Fruit fly (Drosophila melanogaster) whole organism, embryonic: ENCODE results near the gene MTF-1.

Experiments used
- Aef1 ChIP-seq: fragments of 200-800 bp; sonication (Bioruptor generic); IDR thresholded peaks from 3 replicates; pipeline ENCODE4 v1.3.6; 2022; ENCODE audit warnings: missing biosample characterization, missing genetic modification characterization
- Awh ChIP-seq: fragments of 200-800 bp; sonication (Bioruptor generic); IDR thresholded peaks from 2 replicates; pipeline ENCODE4, ENCODE4 v1.3.6; 2022; ENCODE audit warnings: missing biosample characterization, missing genetic modification characterization
- CG10321 ChIP-seq: fragments of 200-800 bp; sonication (Bioruptor generic); IDR thresholded peaks from 2 replicates; pipeline ENCODE4 v1.3.6; 2022; ENCODE audit warnings: missing biosample characterization, missing genetic modification characterization
- CG10543 ChIP-seq: fragments of 200-800 bp; sonication (Bioruptor generic); optimal IDR thresholded peaks from 3 replicates; lab custom pipeline; 2017; ENCODE audit warnings: missing biosample characterization, mild to moderate bottlenecking, missing genetic modification characterization, moderate library complexity
- CG10959 ChIP-seq: fragments of 200-800 bp; sonication (Bioruptor generic); IDR thresholded peaks from 2 replicates; pipeline ENCODE4 v1.3.6; 2022; ENCODE audit warnings: missing biosample characterization, missing genetic modification characterization
- CG11456 ChIP-seq: fragments of 200-800 bp; sonication (Bioruptor generic); IDR thresholded peaks from 3 replicates; pipeline ENCODE4 v1.3.6; 2022; ENCODE audit warnings: missing biosample characterization, missing genetic modification characterization
- CG12769 ChIP-seq: fragments of 200-800 bp; sonication (Bioruptor generic); optimal IDR thresholded peaks from 2 replicates; lab custom pipeline; 2019; ENCODE audit warnings: missing biosample characterization, mild to moderate bottlenecking, missing genetic modification characterization, moderate library complexity
- CG15514 ChIP-seq: fragments of 200-800 bp; sonication (Bioruptor generic); optimal IDR thresholded peaks from 3 replicates; lab custom pipeline; 2017; ENCODE audit warnings: missing biosample characterization, missing genetic modification characterization, mild to moderate bottlenecking, moderate library complexity, missing genetic modification reagents
- CG15601 ChIP-seq: fragments of 200-800 bp; sonication (Bioruptor generic); optimal IDR thresholded peaks from 3 replicates; lab custom pipeline; 2019; ENCODE audit warnings: missing biosample characterization, mild to moderate bottlenecking, missing genetic modification characterization, moderate library complexity
- CG16779 ChIP-seq: fragments of 200-800 bp; sonication (Bioruptor generic); IDR thresholded peaks from 2 replicates; pipeline ENCODE4 v1.3.6; 2022; ENCODE audit warnings: missing biosample characterization, missing genetic modification characterization
- CG17802 ChIP-seq: fragments of 200-800 bp; sonication (Bioruptor generic); optimal IDR thresholded peaks from 2 replicates; lab custom pipeline; 2018; ENCODE audit warnings: missing biosample characterization, mild to moderate bottlenecking, missing genetic modification characterization, moderate library complexity
- CG17912 ChIP-seq: fragments of 200-800 bp; sonication (Bioruptor generic); optimal IDR thresholded peaks from 2 replicates; lab custom pipeline; 2018; ENCODE audit warnings: missing biosample characterization, mild to moderate bottlenecking, missing genetic modification characterization
- CG18262 ChIP-seq: fragments of 200-800 bp; optimal IDR thresholded peaks from 3 replicates; lab custom pipeline; 2019; ENCODE audit warnings: missing biosample characterization, mild to moderate bottlenecking, missing genetic modification characterization, moderate library complexity
- CG2129 ChIP-seq: fragments of 200-800 bp; sonication (Bioruptor generic); IDR thresholded peaks from 2 replicates; pipeline ENCODE4 v1.3.6; 2022; ENCODE audit warnings: missing biosample characterization, missing genetic modification characterization; ENCODE audit not compliant: partially characterized antibody
- CG32772 ChIP-seq: fragments of 200-800 bp; sonication (Bioruptor generic); IDR thresholded peaks from 2 replicates; pipeline ENCODE4 v1.3.6; 2022; ENCODE audit warnings: missing biosample characterization, missing genetic modification characterization
- CG34224 ChIP-seq: fragments of 200-800 bp; sonication (Bioruptor generic); IDR thresholded peaks from 3 replicates; pipeline ENCODE4 v1.3.6; 2022; ENCODE audit warnings: missing biosample characterization, missing genetic modification characterization; ENCODE audit not compliant: partially characterized antibody
- CG34376 ChIP-seq: fragments of 200-800 bp; sonication (Bioruptor generic); optimal IDR thresholded peaks from 2 replicates; lab custom pipeline; 2018; ENCODE audit warnings: missing biosample characterization, mild to moderate bottlenecking, missing genetic modification characterization
- CG7357 ChIP-seq: fragments of 200-800 bp; sonication (Bioruptor generic); IDR thresholded peaks from 3 replicates; pipeline ENCODE4 v1.3.6; 2022; ENCODE audit warnings: missing biosample characterization, missing genetic modification characterization
- CG7372 ChIP-seq: fragments of 200-800 bp; sonication (Bioruptor generic); IDR thresholded peaks from 2 replicates; pipeline ENCODE4 v1.3.6; 2022; ENCODE audit warnings: missing biosample characterization, missing genetic modification characterization
- CG7556 ChIP-seq: fragments of 200-800 bp; sonication (Bioruptor generic); optimal IDR thresholded peaks from 2 replicates; lab custom pipeline; 2017; ENCODE audit warnings: missing biosample characterization, mild to moderate bottlenecking, missing genetic modification characterization
- CG8281 ChIP-seq: fragments of 200-800 bp; sonication (Bioruptor generic); optimal IDR thresholded peaks from 2 replicates; lab custom pipeline; 2018; ENCODE audit warnings: missing biosample characterization, mild to moderate bottlenecking, missing genetic modification characterization, moderate library complexity
- D ChIP-seq, 2 experiments: fragments of 200-800 bp in 1 of 2; fragments of >200 bp in 1 of 2; sonication (Bioruptor generic) in 1 of 2; optimal IDR thresholded peaks; 2 replicates in 1 of 2; 3 replicates in 1 of 2; lab custom pipeline; 2017; ENCODE audit warnings: mild to moderate bottlenecking in 1 of 2, missing biosample characterization in 1 of 2, missing genetic modification characterization in 1 of 2, missing genetic modification reagents in 1 of 2
- Drgx ChIP-seq: fragments of 200-800 bp; sonication (Bioruptor generic); IDR thresholded peaks from 2 replicates; pipeline ENCODE4 v1.3.6; 2022; ENCODE audit warnings: missing biosample characterization, missing genetic modification characterization
- Lhr ChIP-seq: fragments of 200-800 bp; sonication (Bioruptor generic); optimal IDR thresholded peaks from 3 replicates; lab custom pipeline; 2017; ENCODE audit warnings: mild to moderate bottlenecking, missing biosample characterization, missing genetic modification reagents, missing genetic modification characterization
- NC2α ChIP-seq: fragments of 200-800 bp; sonication (Bioruptor generic); optimal IDR thresholded peaks from 2 replicates; lab custom pipeline; 2016; ENCODE audit warnings: missing biosample characterization, missing genetic modification characterization
- Opbp ChIP-seq: fragments of 200-800 bp; sonication (Bioruptor generic); IDR thresholded peaks from 3 replicates; pipeline ENCODE4 v1.3.6; 2022; ENCODE audit warnings: missing biosample characterization, missing genetic modification characterization; ENCODE audit not compliant: partially characterized antibody
- Ptx1 ChIP-seq: fragments of 200-800 bp; sonication (Bioruptor generic); IDR thresholded peaks from 2 replicates; pipeline ENCODE4 v1.3.6; 2022; ENCODE audit warnings: missing biosample characterization, missing genetic modification characterization
- Rx ChIP-seq: fragments of 200-800 bp; sonication (Bioruptor generic); IDR thresholded peaks from 2 replicates; pipeline ENCODE4 v1.3.6; 2022; ENCODE audit warnings: missing biosample characterization, missing genetic modification characterization
- abd-A ChIP-seq: fragments of 200-800 bp; sonication (Bioruptor generic); optimal IDR thresholded peaks from 3 replicates; lab custom pipeline; 2019; ENCODE audit warnings: missing biosample characterization, mild to moderate bottlenecking, missing genetic modification characterization, moderate library complexity
- bigmax ChIP-seq: fragments of 200-800 bp; sonication (Bioruptor generic); optimal IDR thresholded peaks from 2 replicates; lab custom pipeline; 2018; ENCODE audit warnings: missing biosample characterization, mild to moderate bottlenecking, missing genetic modification characterization
- cato ChIP-seq: fragments of 200-800 bp; sonication (Bioruptor generic); optimal IDR thresholded peaks from 2 replicates; lab custom pipeline; 2016; ENCODE audit warnings: missing biosample characterization, missing genetic modification characterization, borderline replicate concordance
- chif ChIP-seq, 2 experiments: fragments of 200-800 bp; sonication (Bioruptor generic); optimal IDR thresholded peaks; 3 replicates each; lab custom pipeline; 2016; ENCODE audit warnings: missing biosample characterization in 2 of 2, missing genetic modification characterization in 2 of 2
- eve ChIP-seq, 2 experiments: fragments of >200 bp; optimal IDR thresholded peaks; 2 replicates each; lab custom pipeline; 2017; ENCODE audit warnings: missing biosample characterization in 2 of 2, missing genetic modification characterization in 2 of 2
- exex ChIP-seq: fragments of 200-800 bp; sonication (Bioruptor generic); optimal IDR thresholded peaks from 4 replicates; lab custom pipeline; 2018; ENCODE audit warnings: missing biosample characterization, mild to moderate bottlenecking, missing genetic modification characterization, moderate library complexity
- ftz-f1 ChIP-seq: fragments of 200-800 bp; sonication (Bioruptor generic); optimal IDR thresholded peaks from 2 replicates; lab custom pipeline; 2016; ENCODE audit warnings: missing biosample characterization, missing genetic modification characterization
- grn ChIP-seq: fragments of 200-800 bp; sonication (Bioruptor generic); optimal IDR thresholded peaks from 3 replicates; lab custom pipeline; 2017; ENCODE audit warnings: missing biosample characterization, missing genetic modification characterization
- gro ChIP-seq: fragments of 200-800 bp; sonication (Bioruptor generic); optimal IDR thresholded peaks from 2 replicates; lab custom pipeline; 2016; ENCODE audit warnings: missing biosample characterization, missing genetic modification characterization
- gt ChIP-seq: fragments of 200-800 bp; sonication (Bioruptor generic); IDR thresholded peaks from 2 replicates; pipeline ENCODE4 v1.3.6; 2022; ENCODE audit warnings: missing biosample characterization, missing genetic modification characterization
- hkb ChIP-seq, 2 experiments: fragments of 200-800 bp in 1 of 2; fragments of >200 bp in 1 of 2; sonication (Bioruptor generic) in 1 of 2; IDR thresholded peaks in 1 of 2; optimal IDR thresholded peaks in 1 of 2; 2 replicates each; pipeline versions ENCODE4 v1.3.6 to Lab custom; 2017 to 2022; ENCODE audit warnings: missing biosample characterization in 1 of 2, missing genetic modification characterization in 1 of 2
- lab ChIP-seq: fragments of 200-800 bp; sonication (Bioruptor generic); optimal IDR thresholded peaks from 3 replicates; lab custom pipeline; 2017; ENCODE audit warnings: missing biosample characterization, missing genetic modification characterization, mild to moderate bottlenecking, moderate library complexity, missing genetic modification reagents
- mld ChIP-seq: fragments of 200-800 bp; sonication (Bioruptor generic); IDR thresholded peaks from 3 replicates; pipeline ENCODE4 v1.3.6; 2022; ENCODE audit warnings: missing biosample characterization, missing genetic modification characterization; ENCODE audit not compliant: partially characterized antibody
- pfk ChIP-seq: fragments of 200-800 bp; sonication (Bioruptor generic); optimal IDR thresholded peaks from 2 replicates; lab custom pipeline; 2018; ENCODE audit warnings: missing biosample characterization, mild to moderate bottlenecking, missing genetic modification characterization, moderate library complexity
- pita ChIP-seq: fragments of 200-800 bp; sonication (Bioruptor generic); optimal IDR thresholded peaks from 2 replicates; lab custom pipeline; 2017; ENCODE audit warnings: missing biosample characterization, mild to moderate bottlenecking, missing genetic modification characterization
- scrt ChIP-seq: fragments of 200-800 bp; sonication (Bioruptor generic); optimal IDR thresholded peaks from 2 replicates; lab custom pipeline; 2018; ENCODE audit warnings: missing biosample characterization, mild to moderate bottlenecking, missing genetic modification characterization, moderate library complexity
- sd ChIP-seq: fragments of 200-800 bp; sonication (Bioruptor generic); optimal IDR thresholded peaks from 3 replicates; lab custom pipeline; 2018; ENCODE audit warnings: missing biosample characterization, mild to moderate bottlenecking, missing genetic modification characterization, moderate library complexity
- sens-2 ChIP-seq: fragments of 200-800 bp; sonication (Bioruptor generic); IDR thresholded peaks from 2 replicates; pipeline ENCODE4 v1.3.6; 2022; ENCODE audit warnings: missing biosample characterization, missing genetic modification characterization
- stwl ChIP-seq: fragments of 200-800 bp; sonication (Bioruptor generic); optimal IDR thresholded peaks from 3 replicates; lab custom pipeline; 2018; ENCODE audit warnings: missing biosample characterization, mild to moderate bottlenecking, missing genetic modification characterization, moderate library complexity
- wdn ChIP-seq: fragments of 200-800 bp; sonication (Bioruptor generic); IDR thresholded peaks from 2 replicates; pipeline ENCODE4 v1.3.6; 2022; ENCODE audit warnings: missing biosample characterization, missing genetic modification characterization
- zen ChIP-seq: fragments of 200-800 bp; sonication (Bioruptor generic); optimal IDR thresholded peaks from 3 replicates; lab custom pipeline; 2018; ENCODE audit warnings: missing biosample characterization, mild to moderate bottlenecking, missing genetic modification characterization, moderate library complexity

MTF-1 gene

dm6 chr3L:9455819-9456388, 25.8 kb downstream of the MTF-1 start, which contains the start of the genes phol and CG3552 (continued):
- TF ChIP-seq pfk (GFP tag; lab: Kevin White, UChicago) (no peak), D (optimal IDR thresholded peaks at IDR 0.05; lab: Kevin White, UChicago) (no peak), D (GFP tag; optimal IDR thresholded peaks at IDR 0.05; lab: Kevin White, UChicago) (no peak), CG11456 (no peak), CG32772 (GFP tag; lab: Robert Waterston, UW) (no peak), CG15601 (no peak), CG17912 (no peak), CG7372 (GFP tag; lab: Robert Waterston, UW) (no peak), CG8281 (tag; lab: Kevin White, UChicago) (no peak), wdn (GFP tag; lab: Robert Waterston, UW) (no peak), lab (peak; percentile 35), CG7556 (GFP tag; lab: Kevin White, UChicago) (no peak), gro (GFP tag; lab: Kevin White, UChicago) (no peak), sens-2 (GFP tag; lab: Robert Waterston, UW) (no peak), CG16779 (GFP tag; lab: Robert Waterston, UW) (no peak), Rx (GFP tag; lab: Robert Waterston, UW) (no peak), CG18262 (tag; lab: Kevin White, UChicago) (peak; percentile 13), sd (peak; percentile 51), CG12769 (tag; lab: Kevin White, UChicago) (peak; percentile 10), gt (no peak), CG15514 (GFP tag; lab: Kevin White, UChicago) (peak; percentile 54), ftz-f1 (GFP tag; lab: Kevin White, UChicago) (no peak), zen (tag; lab: Kevin White, UChicago) (no peak), cato (GFP tag; lab: Kevin White, UChicago) (no peak), CG10959 (GFP tag; lab: Robert Waterston, UW) (no peak), NC2α (GFP tag; lab: Kevin White, UChicago) (no peak), chif (GFP tag; optimal IDR thresholded peaks at IDR 0.05; lab: Kevin White, UChicago) (no peak), CG17802 (no peak), exex (tag; lab: Kevin White, UChicago) (no peak), eve (GFP tag; optimal IDR thresholded peaks at IDR 0.05; lab: Kevin White, UChicago) (no peak), Awh (GFP tag; lab: Robert Waterston, UW) (no peak), CG34376 (GFP tag; lab: Kevin White, UChicago) (peak; percentile 5), Opbp (GFP tag; lab: Robert Waterston, UW) (0 out of 3 replicates have a peak, but pooled peaks have one; percentile 38), abd-A (tag; lab: Kevin White, UChicago) (peak; percentile 61), bigmax (GFP tag; lab: Kevin White, UChicago) (no peak), stwl (tag; lab: Kevin White, UChicago) (peak; percentile 64), scrt (GFP tag; lab: Kevin White, UChicago) (no peak), grn (GFP tag; lab: Kevin White, UChicago) (no peak), CG7357 (GFP tag; lab: Robert Waterston, UW) (no peak), CG34224 (GFP tag; lab: Robert Waterston, UW) (0 out of 3 replicates have a peak, but pooled peaks have one; percentile 41), Ptx1 (GFP tag; lab: Robert Waterston, UW) (no peak), mld (GFP tag; lab: Robert Waterston, UW) (no peak), Aef1 (GFP tag; lab: Robert Waterston, UW) (no peak), hkb (optimal IDR thresholded peaks at IDR 0.05; lab: Kevin White, UChicago) (peak; percentile 3), hkb (GFP tag; IDR thresholded peaks at IDR 0.05; lab: Robert Waterston, UW) (no peak), pita (GFP tag; lab: Kevin White, UChicago) (no peak), Lhr (GFP tag; lab: Kevin White, UChicago) (no peak), CG2129 (no peak), CG10321 (GFP tag; lab: Robert Waterston, UW) (no peak), CG10543 (GFP tag; lab: Kevin White, UChicago) (peak; percentile 45), Drgx (GFP tag; lab: Robert Waterston, UW) (no peak)
